Worm (Caenorhabditis elegans) whole organism, early embryonic: Measurements from ENCODE around the gene Y37H2C.4.

Source experiments
- B0310.2 ChIP-seq: sonication (generic microtip); optimal IDR thresholded peaks from 2 replicates; lab custom pipeline; 2016; ENCODE audit warnings: mild to moderate bottlenecking, missing genetic modification characterization, missing compliant biosample characterization
- F13C5.2 ChIP-seq: sonication (generic microtip); optimal IDR thresholded peaks from 2 replicates; lab custom pipeline; 2017; ENCODE audit warnings: mild to moderate bottlenecking, missing genetic modification characterization, inconsistent platforms, missing compliant biosample characterization
- aly-1 ChIP-seq: sonication (generic microtip); optimal IDR thresholded peaks from 2 replicates; lab custom pipeline; 2016; ENCODE audit warnings: missing genetic modification characterization, missing compliant biosample characterization
- ama-1 ChIP-seq: fragments of 150-350 bp; optimal IDR thresholded peaks from 2 replicates; lab custom pipeline; 2014
- ceh-13 ChIP-seq: fragments of 200-800 bp; sonication (Bioruptor generic); optimal IDR thresholded peaks from 2 replicates; lab custom pipeline; 2018; ENCODE audit warnings: mild to moderate bottlenecking, missing genetic modification characterization, missing compliant biosample characterization
- ceh-36 ChIP-seq: sonication (generic microtip); optimal IDR thresholded peaks from 2 replicates; lab custom pipeline; 2016; ENCODE audit warnings: missing genetic modification characterization, inconsistent platforms, missing compliant biosample characterization
- ets-7 ChIP-seq: sonication (generic microtip); optimal IDR thresholded peaks from 2 replicates; lab custom pipeline; 2016; ENCODE audit warnings: missing genotype, missing genetic modification characterization, missing compliant biosample characterization
- flt-1 ChIP-seq: fragments of 200-800 bp; sonication (Bioruptor generic); IDR thresholded peaks from 2 replicates; pipeline ENCODE4 v1.3.6; 2022; ENCODE audit warnings: missing genetic modification characterization, missing compliant biosample characterization
- hmbx-1 ChIP-seq: sonication (generic microtip); optimal IDR thresholded peaks from 2 replicates; lab custom pipeline; 2016; ENCODE audit warnings: mild to moderate bottlenecking, missing genetic modification characterization, missing compliant biosample characterization
- hmg-4 ChIP-seq: fragments of 200-800 bp; sonication (Bioruptor generic); optimal IDR thresholded peaks from 2 replicates; lab custom pipeline; 2018; ENCODE audit warnings: mild to moderate bottlenecking, missing genetic modification characterization, missing compliant biosample characterization
- hnd-1 ChIP-seq: sonication (generic microtip); optimal IDR thresholded peaks from 2 replicates; lab custom pipeline; 2016; ENCODE audit warnings: missing genetic modification characterization, missing compliant biosample characterization
- pes-1 ChIP-seq: fragments of 200-800 bp; sonication (Bioruptor generic); IDR thresholded peaks from 2 replicates; pipeline ENCODE4 v1.3.6; 2022; ENCODE audit warnings: missing genetic modification reagents, missing genetic modification characterization, missing compliant biosample characterization
- scrt-1 ChIP-seq: fragments of 200-800 bp; sonication (Bioruptor generic); IDR thresholded peaks from 2 replicates; pipeline ENCODE4 v1.3.6; 2022; ENCODE audit warnings: missing genetic modification characterization, missing compliant biosample characterization
- sea-1 ChIP-seq: fragments of 200-800 bp; sonication (Bioruptor generic); conservative IDR thresholded peaks from 2 replicates; pipeline ENCODE4 v1.3.6; 2022; ENCODE audit warnings: missing genetic modification characterization, missing compliant biosample characterization
- tbx-11 ChIP-seq: fragments of 200-800 bp; sonication (Bioruptor generic); IDR thresholded peaks from 2 replicates; pipeline ENCODE4 v1.3.6; 2022; ENCODE audit warnings: missing genetic modification characterization, missing compliant biosample characterization
- tbx-37 ChIP-seq: fragments of 200-800 bp; sonication (Bioruptor generic); conservative IDR thresholded peaks from 2 replicates; pipeline ENCODE4 v1.3.6; 2022; ENCODE audit warnings: missing genetic modification reagents, missing genetic modification characterization, missing compliant biosample characterization
- tra-4 ChIP-seq: sonication (generic microtip); optimal IDR thresholded peaks from 2 replicates; lab custom pipeline; 2017; ENCODE audit warnings: missing genetic modification characterization, missing compliant biosample characterization

Y37H2C.4 gene

ce11 chrV:18252239-18252638 lies 18.3 kb upstream of the Y37H2C.4 start, which contains the start of gene R10E8.1:
Gene R10E8.1, minus strand, starts transcription at chrV:18252416.
- no peak for TF ChIP-seq ama-1 (lab: Kevin White, UChicago)

ce11 chrV:18253494-18253893 lies 17.0 kb upstream of the Y37H2C.4 start, which contains the start of gene R10E8.2:
Gene R10E8.2, plus strand, starts transcription at chrV:18253794.
- TF ChIP-seq ceh-36 (tag; lab: Kevin White, UChicago) (no peak), hnd-1 (tag; lab: Kevin White, UChicago) (no peak), flt-1 (GFP tag; lab: Robert Waterston, UW) (no peak), pes-1 (GFP tag; lab: Robert Waterston, UW) (no peak), tbx-11 (GFP tag; lab: Robert Waterston, UW) (no peak), aly-1 (tag; lab: Kevin White, UChicago) (no peak), hmg-4 (no peak), sea-1 (GFP tag; lab: Robert Waterston, UW) (no peak), tra-4 (tag; lab: Kevin White, UChicago) (no peak)

- no peak for TF ChIP-seq ama-1 (lab: Kevin White, UChicago)
- no peak for TF ChIP-seq ceh-36 (tag; lab: Kevin White, UChicago)
- TF ChIP-seq hmg-4 = no peak
- no peak for TF ChIP-seq ets-7 (tag; lab: Kevin White, UChicago)
- TF ChIP-seq tbx-11 (GFP tag; lab: Robert Waterston, UW) = no peak
Measured at ce11 chrV:18254483-18254882, 16.0 kb upstream of the Y37H2C.4 start, which contains the start of gene R10E8.5. Gene R10E8.5, plus strand, starts transcription at chrV:18254783.

- TF ChIP-seq pes-1 (GFP tag; lab: Robert Waterston, UW) (no peak), tbx-37 (GFP tag; lab: Robert Waterston, UW) (no peak), scrt-1 (no peak)
Measured at ce11 chrV:18265514-18265913, 5.0 kb upstream of the Y37H2C.4 start.

ce11 chrV:18266238-18266637 lies 4.3 kb upstream of the Y37H2C.4 start, which contains the start of gene R10E8.6:
Gene R10E8.6, minus strand, starts transcription at chrV:18266391.
- no peak for TF ChIP-seq hmg-4
- TF ChIP-seq tbx-11 (GFP tag; lab: Robert Waterston, UW) = no peak
- no peak for TF ChIP-seq ceh-13 (GFP tag; lab: Kevin White, UChicago)
- TF ChIP-seq hnd-1 (tag; lab: Kevin White, UChicago) = no peak
- no peak for TF ChIP-seq ama-1 (lab: Kevin White, UChicago)
- no peak for TF ChIP-seq ceh-36 (tag; lab: Kevin White, UChicago)
- TF ChIP-seq F13C5.2 (tag; lab: Kevin White, UChicago) = no peak
- no peak for TF ChIP-seq tra-4 (tag; lab: Kevin White, UChicago)
- no peak for TF ChIP-seq tbx-37 (GFP tag; lab: Robert Waterston, UW)
- no peak for TF ChIP-seq ets-7 (tag; lab: Kevin White, UChicago)
- TF ChIP-seq hmbx-1 (tag; lab: Kevin White, UChicago) = no peak
- no peak for TF ChIP-seq flt-1 (GFP tag; lab: Robert Waterston, UW)
- TF ChIP-seq scrt-1 = no peak
- no peak for TF ChIP-seq sea-1 (GFP tag; lab: Robert Waterston, UW)
- TF ChIP-seq pes-1 (GFP tag; lab: Robert Waterston, UW) = no peak

- TF ChIP-seq scrt-1 (no peak), ets-7 (tag; lab: Kevin White, UChicago) (no peak), sea-1 (GFP tag; lab: Robert Waterston, UW) (no peak), flt-1 (GFP tag; lab: Robert Waterston, UW) (no peak), hnd-1 (tag; lab: Kevin White, UChicago) (no peak), tbx-37 (GFP tag; lab: Robert Waterston, UW) (no peak), B0310.2 (tag; lab: Kevin White, UChicago) (no peak), aly-1 (tag; lab: Kevin White, UChicago) (no peak), hmbx-1 (tag; lab: Kevin White, UChicago) (no peak), tra-4 (tag; lab: Kevin White, UChicago) (no peak), hmg-4 (no peak), ceh-13 (GFP tag; lab: Kevin White, UChicago) (no peak), tbx-11 (GFP tag; lab: Robert Waterston, UW) (no peak)
Measured at ce11 chrV:18268744-18269143, 1.8 kb upstream of the Y37H2C.4 start, which contains the start of gene fbxa-213. Gene fbxa-213, minus strand, starts transcription at chrV:18268844.

ce11 chrV:18269885-18270284 lies 618 bp upstream of the Y37H2C.4 start, which contains the start of gene skr-6:
Gene skr-6, minus strand, starts transcription at chrV:18269985.
- no peak for TF ChIP-seq F13C5.2 (tag; lab: Kevin White, UChicago)
- TF ChIP-seq scrt-1 = no peak
- TF ChIP-seq ceh-36 (tag; lab: Kevin White, UChicago) = no peak
- TF ChIP-seq ets-7 (tag; lab: Kevin White, UChicago) = no peak
- TF ChIP-seq sea-1 (GFP tag; lab: Robert Waterston, UW) = no peak

- TF ChIP-seq flt-1 (GFP tag; lab: Robert Waterston, UW) (no peak), ets-7 (tag; lab: Kevin White, UChicago) (no peak), ceh-13 (GFP tag; lab: Kevin White, UChicago) (no peak), tbx-37 (GFP tag; lab: Robert Waterston, UW) (no peak), hmg-4 (no peak), aly-1 (tag; lab: Kevin White, UChicago) (no peak), ceh-36 (tag; lab: Kevin White, UChicago) (no peak), hmbx-1 (tag; lab: Kevin White, UChicago) (no peak), sea-1 (GFP tag; lab: Robert Waterston, UW) (no peak)
Measured at ce11 chrV:18280778-18281177, 10.3 kb downstream of the Y37H2C.4 start, which contains the start of gene Y51A2A.16. Gene Y51A2A.16, minus strand, starts transcription at chrV:18280878.
